Worm (Caenorhabditis elegans) whole organism, midembryonic: Measurements from ENCODE around the gene F36G9.13.

Experiments used
- flt-1 ChIP-seq: fragments of 200-800 bp; sonication (Bioruptor generic); IDR thresholded peaks from 2 replicates; pipeline ENCODE4 v1.3.6; 2022; ENCODE audit warnings: missing genetic modification characterization, missing compliant biosample characterization
- klf-2 ChIP-seq: fragments of 200-800 bp; sonication (Bioruptor generic); conservative IDR thresholded peaks from 2 replicates; pipeline ENCODE4 v1.3.6; 2022; ENCODE audit warnings: missing genetic modification reagents, missing genetic modification characterization, missing compliant biosample characterization
- ref-1 ChIP-seq: fragments of 200-800 bp; sonication (Bioruptor generic); conservative IDR thresholded peaks from 2 replicates; pipeline ENCODE4 v1.3.6; 2022; ENCODE audit warnings: missing genetic modification reagents, missing genetic modification characterization, missing compliant biosample characterization
- tab-1 ChIP-seq: fragments of 200-800 bp; sonication (Bioruptor generic); IDR thresholded peaks from 2 replicates; pipeline ENCODE4 v1.3.6; 2022; ENCODE audit warnings: missing genetic modification characterization, missing compliant biosample characterization
- ztf-29 ChIP-seq: fragments of 200-800 bp; sonication (Bioruptor generic); IDR thresholded peaks from 2 replicates; pipeline ENCODE4 v1.3.6; 2022; ENCODE audit warnings: missing genetic modification reagents, missing genetic modification characterization, missing compliant biosample characterization

DNA sequence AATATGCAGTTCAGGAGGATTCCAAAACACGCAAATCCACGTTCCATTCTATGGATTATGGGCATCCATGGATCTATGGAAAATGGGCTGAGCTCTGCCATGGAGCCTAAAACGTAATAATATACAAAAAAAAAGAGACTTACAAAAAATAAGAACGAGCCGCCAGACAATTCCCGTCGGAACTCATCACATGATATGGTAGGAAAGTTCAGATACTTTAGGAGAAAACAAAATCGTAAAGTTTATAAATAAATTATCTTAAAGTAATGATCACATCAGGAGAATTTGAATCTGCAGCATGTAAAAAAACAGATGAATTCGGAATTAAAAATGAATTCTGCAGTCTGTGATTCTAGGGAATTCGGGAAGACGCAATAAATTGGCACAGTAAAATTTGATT, 32.6 kb downstream of the F36G9.13 start, which contains the start of gene str-232:
- no peak for TF ChIP-seq ref-1 (GFP tag; lab: Robert Waterston, UW)
- no peak for TF ChIP-seq tab-1 (GFP tag; lab: Robert Waterston, UW)
- no peak for TF ChIP-seq flt-1 (GFP tag; lab: Robert Waterston, UW)
- TF ChIP-seq ztf-29 (GFP tag; lab: Robert Waterston, UW), result no peak
- no peak for TF ChIP-seq klf-2
